Worm (Caenorhabditis elegans) whole organism, L1 larva: ENCODE data around the gene ZK354.7.
"Not testable (repeated sequence)": the region's sequence is repeated elsewhere in the genome, so short reads cannot be mapped to it uniquely, and the experiment has no call there.

ENCODE experiments used
- C04F5.9 ChIP-seq: sonication (generic microtip); optimal IDR thresholded peaks from 2 replicates; lab custom pipeline; 2016; ENCODE audit warnings: missing genetic modification characterization, missing compliant biosample characterization
- F16B12.6 ChIP-seq: fragments of 150-350 bp; optimal IDR thresholded peaks from 2 replicates; lab custom pipeline; 2014; ENCODE audit warnings: missing biosample characterization, missing genetic modification characterization
- Y116A8C.19 ChIP-seq: sonication (generic microtip); optimal IDR thresholded peaks from 2 replicates; lab custom pipeline; 2016; ENCODE audit warnings: missing compliant biosample characterization, missing genetic modification characterization, borderline replicate concordance
- aly-2 ChIP-seq: fragments of 150-350 bp; optimal IDR thresholded peaks from 2 replicates; lab custom pipeline; 2014; ENCODE audit warnings: missing biosample characterization, missing genetic modification characterization
- ama-1 ChIP-seq: fragments of 150-350 bp; optimal IDR thresholded peaks from 2 replicates; lab custom pipeline; 2014
- blmp-1 ChIP-seq: fragments of 150-350 bp; optimal IDR thresholded peaks from 2 replicates; lab custom pipeline; 2014; ENCODE audit warnings: missing biosample characterization, missing genetic modification characterization
- ceh-63 ChIP-seq: fragments of 200-800 bp; sonication (Bioruptor generic); optimal IDR thresholded peaks from 2 replicates; lab custom pipeline; 2018; ENCODE audit warnings: mild to moderate bottlenecking, missing genetic modification characterization, missing compliant biosample characterization
- ceh-88 ChIP-seq: fragments of 200-800 bp; sonication (Bioruptor generic); IDR thresholded peaks from 2 replicates; pipeline ENCODE4 v1.3.6; 2022; ENCODE audit warnings: missing genetic modification characterization, missing compliant biosample characterization
- ceh-90 ChIP-seq: sonication (generic microtip); optimal IDR thresholded peaks from 2 replicates; lab custom pipeline; 2016; ENCODE audit warnings: missing genetic modification characterization, missing compliant biosample characterization
- ces-1 ChIP-seq: fragments of 150-350 bp; optimal IDR thresholded peaks from 2 replicates; lab custom pipeline; 2014; ENCODE audit warnings: missing biosample characterization, missing genetic modification reagents, missing genetic modification characterization
- dpl-1 ChIP-seq, 3 experiments: fragments of 150-350 bp in 2 of 3; sonication (generic microtip) in 1 of 3; optimal IDR thresholded peaks; 2 replicates each; lab custom pipeline; 2014 to 2017; ENCODE audit warnings: missing biosample characterization in 3 of 3, missing genetic modification characterization in 3 of 3, missing genetic modification reagents in 3 of 3
- efl-1 ChIP-seq, 4 experiments: fragments of 150-350 bp; optimal IDR thresholded peaks in 3 of 4; peaks in 1 of 4; 1 replicate in 1 of 4; 2 replicates in 3 of 4; lab custom pipeline; 2014; ENCODE audit warnings: missing biosample characterization in 2 of 4, missing genetic modification characterization in 2 of 4, missing genetic modification reagents in 2 of 4
- elt-2 ChIP-seq: sonication (generic microtip); optimal IDR thresholded peaks from 2 replicates; lab custom pipeline; 2016; ENCODE audit warnings: missing genetic modification characterization, mild to moderate bottlenecking, inconsistent platforms, missing compliant biosample characterization, missing genetic modification reagents
- ets-5 ChIP-seq: fragments of 200-800 bp; sonication (Bioruptor generic); IDR thresholded peaks from 2 replicates; pipeline ENCODE4 v1.3.6; 2022; ENCODE audit warnings: missing genetic modification characterization, missing compliant biosample characterization
- fkh-4 ChIP-seq: sonication (generic microtip); optimal IDR thresholded peaks from 2 replicates; lab custom pipeline; 2016; ENCODE audit warnings: missing compliant biosample characterization, missing genetic modification characterization, borderline replicate concordance
- fos-1 ChIP-seq: fragments of 150-350 bp; optimal IDR thresholded peaks from 2 replicates; lab custom pipeline; 2014; ENCODE audit warnings: missing biosample characterization, missing genetic modification characterization
- hlh-17 ChIP-seq: fragments of 200-800 bp; sonication (Bioruptor generic); optimal IDR thresholded peaks from 2 replicates; lab custom pipeline; 2018; ENCODE audit warnings: missing genetic modification characterization, mild to moderate bottlenecking, missing compliant biosample characterization, moderate library complexity, borderline replicate concordance
- hlh-4 ChIP-seq: sonication (generic microtip); optimal IDR thresholded peaks from 2 replicates; lab custom pipeline; 2016; ENCODE audit warnings: mild to moderate bottlenecking, missing genetic modification characterization, missing compliant biosample characterization
- isw-1 ChIP-seq: fragments of 200-800 bp; sonication (Bioruptor generic); IDR thresholded peaks from 2 replicates; pipeline ENCODE4 v1.3.6; 2022; ENCODE audit warnings: missing genetic modification characterization, missing compliant biosample characterization
- jun-1 ChIP-seq: fragments of 150-350 bp; optimal IDR thresholded peaks from 2 replicates; lab custom pipeline; 2014; ENCODE audit warnings: missing biosample characterization, missing genetic modification reagents, missing genetic modification characterization
- lin-13 ChIP-seq: fragments of 150-350 bp; optimal IDR thresholded peaks from 2 replicates; lab custom pipeline; 2014; ENCODE audit warnings: missing biosample characterization, missing genetic modification reagents, missing genetic modification characterization
- lin-35 ChIP-seq, 2 experiments: fragments of 150-350 bp; optimal IDR thresholded peaks; 2 replicates each; lab custom pipeline; 2014; ENCODE audit warnings: missing biosample characterization in 2 of 2, missing genetic modification characterization in 2 of 2, missing genetic modification reagents in 2 of 2
- lin-39 ChIP-seq: fragments of 150-350 bp; optimal IDR thresholded peaks from 2 replicates; lab custom pipeline; 2014; ENCODE audit warnings: missing biosample characterization, missing genetic modification reagents, missing genetic modification characterization
- lsy-2 ChIP-seq, 2 experiments: fragments of 150-350 bp; optimal IDR thresholded peaks; 2 replicates each; lab custom pipeline; 2014; ENCODE audit warnings: missing biosample characterization in 2 of 2, missing genetic modification characterization in 2 of 2
- mab-9 ChIP-seq: fragments of 200-800 bp; sonication (Bioruptor generic); IDR thresholded peaks from 2 replicates; pipeline ENCODE4 v1.3.6; 2022; ENCODE audit warnings: missing genetic modification reagents, missing genetic modification characterization, missing compliant biosample characterization
- mdl-1 ChIP-seq, 2 experiments: fragments of 150-350 bp; optimal IDR thresholded peaks; 2 replicates each; lab custom pipeline; 2014 to 2017; ENCODE audit warnings: missing biosample characterization in 2 of 2, missing genetic modification characterization in 2 of 2, inconsistent platforms in 1 of 2
- nhr-12 ChIP-seq: sonication (generic microtip); optimal IDR thresholded peaks from 2 replicates; lab custom pipeline; 2017; ENCODE audit warnings: missing biosample characterization, missing genetic modification characterization
- nhr-19 ChIP-seq: fragments of 200-800 bp; sonication (Bioruptor generic); conservative IDR thresholded peaks from 2 replicates; pipeline ENCODE4 v1.3.6; 2022; ENCODE audit warnings: missing genetic modification characterization, missing compliant biosample characterization
- nhr-237 ChIP-seq: fragments of 150-350 bp; optimal IDR thresholded peaks from 2 replicates; lab custom pipeline; 2014; ENCODE audit warnings: missing biosample characterization, missing genetic modification characterization
- nhr-28 ChIP-seq: fragments of 150-350 bp; optimal IDR thresholded peaks from 2 replicates; lab custom pipeline; 2014; ENCODE audit warnings: missing biosample characterization, missing genetic modification characterization
- nhr-47 ChIP-seq: sonication (generic microtip); optimal IDR thresholded peaks from 2 replicates; lab custom pipeline; 2016; ENCODE audit warnings: mild to moderate bottlenecking, missing genetic modification characterization, moderate library complexity, missing compliant biosample characterization
- nhr-76 ChIP-seq: sonication (generic microtip); optimal IDR thresholded peaks from 2 replicates; lab custom pipeline; 2017; ENCODE audit warnings: missing biosample characterization, missing genetic modification characterization
- nhr-85 ChIP-seq: sonication (generic microtip); peaks from one replicate; lab custom pipeline; 2016; ENCODE audit warnings: missing genetic modification characterization, inconsistent platforms, missing compliant biosample characterization
- pag-3 ChIP-seq: sonication (generic microtip); optimal IDR thresholded peaks from 2 replicates; lab custom pipeline; 2017; ENCODE audit warnings: missing genetic modification characterization, mild to moderate bottlenecking, missing compliant biosample characterization, antibody characterized with exemption, borderline replicate concordance; ENCODE audit not compliant: insufficient read depth
- pax-3 ChIP-seq: fragments of 200-800 bp; sonication (Bioruptor generic); optimal IDR thresholded peaks from 2 replicates; lab custom pipeline; 2018; ENCODE audit warnings: mild to moderate bottlenecking, missing genetic modification characterization, moderate library complexity, missing compliant biosample characterization
- pqm-1 ChIP-seq: sonication (generic microtip); optimal IDR thresholded peaks from 3 replicates; lab custom pipeline; 2017; ENCODE audit warnings: missing biosample characterization, missing genetic modification characterization
- skn-1 ChIP-seq: fragments of 150-350 bp; optimal IDR thresholded peaks from 2 replicates; lab custom pipeline; 2014; ENCODE audit warnings: missing biosample characterization, missing genetic modification characterization
- snu-23 ChIP-seq: sonication (generic microtip); optimal IDR thresholded peaks from 2 replicates; lab custom pipeline; 2016; ENCODE audit warnings: missing genetic modification characterization, missing compliant biosample characterization
- sup-37 ChIP-seq: fragments of 200-800 bp; sonication (Bioruptor generic); optimal IDR thresholded peaks from 2 replicates; lab custom pipeline; 2018; ENCODE audit warnings: mild to moderate bottlenecking, missing genetic modification characterization, missing compliant biosample characterization
- swsn-7 ChIP-seq: sonication (generic microtip); optimal IDR thresholded peaks from 2 replicates; lab custom pipeline; 2016; ENCODE audit warnings: missing genetic modification characterization, missing compliant biosample characterization
- tbx-2 ChIP-seq: sonication (generic microtip); optimal IDR thresholded peaks from 2 replicates; lab custom pipeline; 2016; ENCODE audit warnings: missing genetic modification characterization, missing compliant biosample characterization
- unc-62 ChIP-seq: fragments of 150-350 bp; optimal IDR thresholded peaks from 2 replicates; lab custom pipeline; 2014; ENCODE audit warnings: missing biosample characterization, missing genetic modification reagents, missing genetic modification characterization
- unc-86 ChIP-seq: sonication (generic microtip); optimal IDR thresholded peaks from 2 replicates; lab custom pipeline; 2016; ENCODE audit warnings: missing genetic modification characterization, missing compliant biosample characterization
- xbp-1 ChIP-seq: sonication (generic microtip); optimal IDR thresholded peaks from 2 replicates; lab custom pipeline; 2016; ENCODE audit warnings: missing genetic modification characterization, missing compliant biosample characterization
- zag-1 ChIP-seq: fragments of 150-350 bp; optimal IDR thresholded peaks from 2 replicates; lab custom pipeline; 2014; ENCODE audit warnings: missing biosample characterization, missing genetic modification characterization
- zip-4 ChIP-seq: fragments of 200-800 bp; sonication (Bioruptor generic); optimal IDR thresholded peaks from 2 replicates; lab custom pipeline; 2018; ENCODE audit warnings: mild to moderate bottlenecking, missing genetic modification characterization, moderate library complexity, missing compliant biosample characterization
- ztf-4 ChIP-seq: fragments of 150-350 bp; optimal IDR thresholded peaks from 2 replicates; lab custom pipeline; 2014; ENCODE audit warnings: missing biosample characterization, missing genetic modification characterization

Gene ZK354.7

DNA sequence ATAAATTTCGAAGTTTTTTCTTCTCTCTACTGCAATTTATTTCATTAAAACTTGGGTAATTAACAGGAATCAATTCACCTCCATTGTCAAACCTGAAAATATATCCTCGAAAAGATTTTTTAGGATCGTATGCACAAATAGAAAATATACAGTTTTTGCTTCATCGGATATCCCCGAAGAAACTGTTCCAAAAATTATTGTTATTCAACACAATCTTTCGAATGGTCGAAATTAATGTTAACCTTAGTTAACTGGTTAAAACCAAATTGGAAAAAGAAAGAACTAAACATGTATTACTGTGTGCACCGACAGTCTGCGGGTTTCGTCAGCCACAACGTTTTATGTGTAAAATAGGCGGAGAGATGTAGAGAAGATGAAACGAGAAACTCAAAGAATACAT is 14.2 kb upstream of the ZK354.7 start (continued):
- TF ChIP-seq jun-1 (tag; lab: Kevin White, UChicago) (no peak), pag-3 (tag; lab: Kevin White, UChicago) (no peak), nhr-85 (tag; lab: Kevin White, UChicago) (peak; percentile 92), xbp-1 (tag; lab: Kevin White, UChicago) (no peak), pqm-1 (tag; lab: Kevin White, UChicago) (no peak), swsn-7 (tag; lab: Kevin White, UChicago) (peak; percentile 51), C04F5.9 (no peak), isw-1 (GFP tag; lab: Robert Waterston, UW) (no peak), lin-39 (tag; lab: Kevin White, UChicago) (peak; percentile 38), tbx-2 (peak; percentile 11), nhr-19 (GFP tag; lab: Robert Waterston, UW) (peak; percentile 81), unc-62 (GFP tag; lab: Kevin White, UChicago) (no peak), lin-13 (GFP tag; lab: Kevin White, UChicago) (no peak), ceh-63 (no peak), Y116A8C.19 (tag; lab: Kevin White, UChicago) (no peak), mdl-1 (tag; optimal IDR thresholded peaks at IDR 0.05; lab: Kevin White, UChicago) (no peak), nhr-28 (tag; lab: Kevin White, UChicago) (no peak), ama-1 (peak; percentile 52), zip-4 (GFP tag; lab: Kevin White, UChicago) (no peak), aly-2 (tag; lab: Kevin White, UChicago) (peak; percentile 56), lsy-2 (tag; optimal IDR thresholded peaks at IDR 0.05; lab: Kevin White, UChicago) (peak in 1 of 2 experiments; percentile 24), ets-5 (GFP tag; lab: Robert Waterston, UW) (no peak), mab-9 (peak; percentile 24; the same call in 1 of the 2 replicates), snu-23 (GFP tag; lab: Kevin White, UChicago) (peak; percentile 61), lin-35 (GFP tag; optimal IDR thresholded peaks at IDR 0.05; lab: Kevin White, UChicago) (peak in 1 of 2 experiments; percentile 44), elt-2 (tag; lab: Kevin White, UChicago) (peak; percentile 47), zag-1 (tag; lab: Kevin White, UChicago) (no peak), fos-1 (peak; percentile 56), pax-3 (tag; lab: Kevin White, UChicago) (no peak), blmp-1 (tag; lab: Kevin White, UChicago) (no peak), ceh-90 (no peak), ces-1 (GFP tag; lab: Kevin White, UChicago) (no peak)
- TF ChIP-seq, all 84 proteins: peak for 24

DNA sequence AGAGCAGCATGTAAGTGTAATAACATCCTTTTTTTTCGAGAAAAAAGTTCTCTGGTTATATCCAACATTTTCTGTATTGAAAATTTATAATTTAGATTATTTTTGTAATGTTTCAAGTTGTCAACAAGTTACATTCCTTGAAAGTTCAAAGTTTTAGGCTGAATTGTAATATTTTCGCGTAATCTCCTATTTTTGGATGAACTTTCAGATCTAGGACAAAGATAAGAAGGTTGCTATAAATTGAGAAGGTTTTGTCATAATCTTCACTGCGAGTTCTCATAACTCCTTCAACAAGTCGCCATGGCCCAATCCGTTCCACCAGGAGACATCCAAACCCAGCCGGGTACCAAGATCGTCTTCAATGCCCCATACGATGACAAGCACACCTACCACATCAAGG is 13.3 kb upstream of the ZK354.7 start, which contains the start of gene msp-65:
msp-65 (plus strand) TSS at position 301 of the 400 bp plus-strand sequence.
- not testable (repeated sequence) for TF ChIP-seq efl-1 (optimal IDR thresholded peaks at IDR 0.05; lab: Kevin White, UChicago)
- peak in 1 of 2 experiments; percentile 59 for TF ChIP-seq efl-1 (GFP tag; optimal IDR thresholded peaks at IDR 0.05 in 1 of 2; lab: Kevin White, UChicago)
- TF ChIP-seq, all 84 proteins: peak for 1; not testable (repeated sequence) for 83

DNA sequence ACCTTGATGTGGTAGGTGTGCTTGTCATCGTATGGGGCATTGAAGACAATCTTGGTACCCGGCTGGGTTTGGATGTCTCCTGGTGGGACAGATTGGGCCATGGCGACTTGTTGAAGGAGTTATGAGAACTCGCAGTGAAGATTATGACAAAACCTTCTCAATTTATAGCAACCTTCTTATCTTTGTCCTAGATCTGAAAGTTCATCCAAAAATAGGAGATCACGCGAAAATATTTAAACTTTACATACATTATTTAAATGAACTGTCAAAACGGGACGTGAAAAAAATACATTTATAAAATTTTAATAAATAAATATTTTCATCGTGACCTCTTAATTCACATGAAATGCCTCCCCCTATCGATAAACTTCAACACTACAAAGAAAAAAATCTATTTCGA is 10.1 kb upstream of the ZK354.7 start, which contains the start of the genes msp-59 and ZK354.2:
msp-59 (minus strand) TSS at position 101 of the 400 bp plus-strand sequence.
ZK354.2 (plus strand) TSS at position 395 of the 400 bp plus-strand sequence.
- TF ChIP-seq nhr-237 (tag; lab: Kevin White, UChicago); lin-39 (tag; lab: Kevin White, UChicago); hlh-4: not testable (repeated sequence)

DNA sequence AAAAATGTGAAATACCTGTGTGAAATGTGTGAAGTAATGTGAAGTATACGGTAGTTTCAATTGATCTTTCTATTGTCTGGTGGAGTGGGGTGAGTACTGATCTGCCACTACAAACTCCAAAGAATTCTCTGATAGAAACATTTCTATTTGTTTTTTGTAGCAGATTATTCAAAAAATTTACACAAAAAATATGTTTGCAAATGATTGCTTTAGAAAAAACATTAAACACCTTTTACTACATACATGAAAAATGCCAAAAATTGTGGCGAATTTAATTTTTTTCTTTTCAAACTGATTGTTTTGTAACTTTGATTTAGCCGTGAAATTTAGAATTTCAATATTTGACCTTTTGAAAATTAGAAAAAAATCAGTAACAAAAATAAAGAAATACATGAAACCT is 6.8 kb upstream of the ZK354.7 start, which contains the start of gene ZK354.3:
ZK354.3 (plus strand) TSS at position 301 of the 400 bp plus-strand sequence.
- no peak for TF ChIP-seq sup-37 (GFP tag; lab: Kevin White, UChicago)
- no peak for TF ChIP-seq nhr-76 (tag; lab: Kevin White, UChicago)
- no peak for TF ChIP-seq nhr-12 (tag; lab: Kevin White, UChicago)
- no peak for TF ChIP-seq C04F5.9
- no peak for TF ChIP-seq ceh-88
- no peak for TF ChIP-seq nhr-47
- no peak for TF ChIP-seq hlh-17 (GFP tag; lab: Kevin White, UChicago)
- TF ChIP-seq unc-86 (tag; lab: Kevin White, UChicago): no peak
- no peak for TF ChIP-seq skn-1 (tag; lab: Kevin White, UChicago)
- TF ChIP-seq nhr-19 (GFP tag; lab: Robert Waterston, UW): no peak
- no peak for TF ChIP-seq F16B12.6 (tag; lab: Kevin White, UChicago)
- TF ChIP-seq fkh-4: no peak
- TF ChIP-seq ztf-4 (tag; lab: Kevin White, UChicago): no peak
- no peak for TF ChIP-seq dpl-1 (GFP tag; optimal IDR thresholded peaks at IDR 0.05; lab: Kevin White, UChicago)
- no peak for TF ChIP-seq ceh-90
